Fruit fly (Drosophila melanogaster): ENCODE results near the gene Atg2.
A peak's percentile ranks its signal among the peaks of the same experiment; 100 is the strongest.

Gene Atg2

dm6 chr3L:2765013-2765738, 9.0 kb upstream of the Atg2 start:
- TF ChIP-seq ovo (GFP tag; optimal IDR thresholded peaks at IDR 0.05) (no peak), kay (GFP tag; ENCODE audit: borderline replicate concordance) (peak; percentile 94), Clk (GFP tag; optimal IDR thresholded peaks at IDR 0.05) (no peak), CG5204 (GFP tag; optimal IDR thresholded peaks at IDR 0.05) (no peak), Hr96 (GFP tag; optimal IDR thresholded peaks at IDR 0.05) (no peak)

dm6 chr3L:2765794-2766268, 8.3 kb upstream of the Atg2 start:
- TF ChIP-seq Crg-1 (GFP tag; optimal IDR thresholded peaks at IDR 0.05) (no peak), Clk (GFP tag; optimal IDR thresholded peaks at IDR 0.05) (no peak), ovo (GFP tag; optimal IDR thresholded peaks at IDR 0.05) (no peak), Mnt (GFP tag; optimal IDR thresholded peaks at IDR 0.05) (peak; percentile 25), CG7045 (GFP tag; optimal IDR thresholded peaks at IDR 0.05) (no peak)

- TF ChIP-seq pad (GFP tag; optimal IDR thresholded peaks at IDR 0.05), result peak; percentile 18
- TF ChIP-seq CG7045 (GFP tag; optimal IDR thresholded peaks at IDR 0.05), result peak; percentile 2
- peak; percentile 86 for TF ChIP-seq toe (GFP tag; optimal IDR thresholded peaks at IDR 0.05)
- peak; percentile 42 for TF ChIP-seq ovo (GFP tag; optimal IDR thresholded peaks at IDR 0.05)
- peak; percentile 4 for TF ChIP-seq tj (GFP tag; optimal IDR thresholded peaks at IDR 0.05)
- TF ChIP-seq CG14711 (tag; optimal IDR thresholded peaks at IDR 0.05), result peak; percentile 96
- peak; percentile 71 for TF ChIP-seq CG1620 (GFP tag; optimal IDR thresholded peaks at IDR 0.05)
- peak; percentile 13 for TF ChIP-seq Crg-1 (GFP tag; optimal IDR thresholded peaks at IDR 0.05)
- TF ChIP-seq Hr96 (GFP tag; optimal IDR thresholded peaks at IDR 0.05), result peak; percentile 79
- peak; percentile 34 for TF ChIP-seq Mnt (GFP tag; optimal IDR thresholded peaks at IDR 0.05)
- no peak for TF ChIP-seq cnc (optimal IDR thresholded peaks at IDR 0.05)
- peak; percentile 39 for TF ChIP-seq bab1 (GFP tag; optimal IDR thresholded peaks at IDR 0.05)
- peak; percentile 63 for TF ChIP-seq CG11617 (GFP tag; optimal IDR thresholded peaks at IDR 0.05)
- TF ChIP-seq CG7101 (tag; optimal IDR thresholded peaks at IDR 0.05), result peak; percentile 63
- peak; percentile 14 for TF ChIP-seq CG33017 (tag; optimal IDR thresholded peaks at IDR 0.05)
- TF ChIP-seq CG12768 (GFP tag; optimal IDR thresholded peaks at IDR 0.05), result peak; percentile 64
- peak; percentile 48 for TF ChIP-seq kay (GFP tag; ENCODE audit: borderline replicate concordance)
- peak; percentile 84 for TF ChIP-seq CG5204 (GFP tag; optimal IDR thresholded peaks at IDR 0.05)
- no peak for TF ChIP-seq cic (GFP tag; optimal IDR thresholded peaks at IDR 0.05)
- peak; percentile 23 for TF ChIP-seq Clk (GFP tag; optimal IDR thresholded peaks at IDR 0.05)
Measured at dm6 chr3L:2766269-2767088, 7.7 kb upstream of the Atg2 start, which contains the start of the genes Mrtf and Non2. Mrtf (minus strand) TSS chr3L:2766536. Non2 (plus strand) TSS chr3L:2766999.

dm6 chr3L:2772045-2772444, 2.1 kb upstream of the Atg2 start, which contains the start of gene AhcyL1:
AhcyL1 (minus strand) TSS chr3L:2772325.
- TF ChIP-seq ovo (GFP tag; optimal IDR thresholded peaks at IDR 0.05) (no peak), CG12768 (GFP tag; optimal IDR thresholded peaks at IDR 0.05) (peak; percentile 66), CG11617 (GFP tag; optimal IDR thresholded peaks at IDR 0.05) (peak; percentile 31), pad (GFP tag; optimal IDR thresholded peaks at IDR 0.05) (peak; percentile 7), CG33017 (tag; optimal IDR thresholded peaks at IDR 0.05) (peak; percentile 2), bab1 (GFP tag; optimal IDR thresholded peaks at IDR 0.05) (peak; percentile 81), Clk (GFP tag; optimal IDR thresholded peaks at IDR 0.05) (no peak)

dm6 chr3L:2780711-2781110, 6.6 kb downstream of the Atg2 start, which contains the start of gene mRpS35:
mRpS35 (plus strand) TSS chr3L:2780899.
- TF ChIP-seq Mnt (GFP tag; optimal IDR thresholded peaks at IDR 0.05) (peak; percentile 0), Hr96 (GFP tag; optimal IDR thresholded peaks at IDR 0.05) (no peak), tj (GFP tag; optimal IDR thresholded peaks at IDR 0.05) (no peak)

dm6 chr3L:2781991-2782677, 8.0 kb downstream of the Atg2 start, which contains the start of gene Pgant6:
Pgant6 (plus strand) TSS chr3L:2782255.
- peak; percentile 27 for TF ChIP-seq bab1 (GFP tag; optimal IDR thresholded peaks at IDR 0.05)
- TF ChIP-seq cnc (optimal IDR thresholded peaks at IDR 0.05), result no peak
- TF ChIP-seq cic (GFP tag; optimal IDR thresholded peaks at IDR 0.05), result peak; percentile 46
- peak; percentile 16 for TF ChIP-seq tj (GFP tag; optimal IDR thresholded peaks at IDR 0.05)
- peak; percentile 51 for TF ChIP-seq CG14711 (tag; optimal IDR thresholded peaks at IDR 0.05)
- TF ChIP-seq Mnt (GFP tag; optimal IDR thresholded peaks at IDR 0.05), result peak; percentile 27
- TF ChIP-seq ovo (GFP tag; optimal IDR thresholded peaks at IDR 0.05), result no peak

All from whole organism, adult.